Worm (Caenorhabditis elegans) whole organism, mixed stage, embryonic: ENCODE data around the gene C06H5.13.
"Not testable (repeated sequence)": the region's sequence is repeated elsewhere in the genome, so short reads cannot be mapped to it uniquely, and the experiment has no call there.

ENCODE experiments used
- blmp-1 ChIP-seq: fragments of 150-350 bp; optimal IDR thresholded peaks from 2 replicates; lab custom pipeline; 2014; ENCODE audit warnings: missing biosample characterization, missing genetic modification characterization
- ceh-39 ChIP-seq: fragments of 150-350 bp; optimal IDR thresholded peaks from 2 replicates; lab custom pipeline; 2014; ENCODE audit warnings: missing biosample characterization, missing genetic modification characterization
- ceh-43 ChIP-seq: fragments of 200-800 bp; sonication (Bioruptor generic); optimal IDR thresholded peaks from 2 replicates; lab custom pipeline; 2018; ENCODE audit warnings: mild to moderate bottlenecking, missing genetic modification characterization, moderate library complexity, missing compliant biosample characterization
- ceh-83 ChIP-seq: fragments of 200-800 bp; sonication (Bioruptor generic); optimal IDR thresholded peaks from 2 replicates; lab custom pipeline; 2018; ENCODE audit warnings: mild to moderate bottlenecking, missing genetic modification characterization, missing compliant biosample characterization
- ces-1 ChIP-seq: fragments of 150-350 bp; optimal IDR thresholded peaks from 2 replicates; lab custom pipeline; 2014; ENCODE audit warnings: missing biosample characterization, missing genetic modification reagents, missing genetic modification characterization
- drap-1 ChIP-seq: fragments of 200-800 bp; sonication (Bioruptor generic); optimal IDR thresholded peaks from 3 replicates; lab custom pipeline; 2018; ENCODE audit warnings: mild to moderate bottlenecking, missing genetic modification characterization, missing compliant biosample characterization
- elt-1 ChIP-seq: sonication (generic microtip); optimal IDR thresholded peaks from 2 replicates; lab custom pipeline; 2017; ENCODE audit warnings: missing genetic modification characterization, mild to moderate bottlenecking, missing compliant biosample characterization, antibody characterized with exemption, moderate library complexity, borderline replicate concordance; ENCODE audit not compliant: insufficient read depth
- elt-3 ChIP-seq: fragments of 150-350 bp; optimal IDR thresholded peaks from 2 replicates; lab custom pipeline; 2014; ENCODE audit warnings: missing biosample characterization, missing genetic modification characterization
- flh-1 ChIP-seq: fragments of 200-800 bp; sonication (Bioruptor generic); optimal IDR thresholded peaks from 2 replicates; lab custom pipeline; 2018; ENCODE audit warnings: mild to moderate bottlenecking, missing genetic modification characterization, moderate library complexity, missing compliant biosample characterization
- ham-2 ChIP-seq: fragments of 200-800 bp; sonication (Bioruptor generic); optimal IDR thresholded peaks from 2 replicates; lab custom pipeline; 2018; ENCODE audit warnings: mild to moderate bottlenecking, missing genetic modification characterization, missing compliant biosample characterization
- lin-13 ChIP-seq: fragments of 150-350 bp; optimal IDR thresholded peaks from 2 replicates; lab custom pipeline; 2014; ENCODE audit warnings: missing biosample characterization, missing genetic modification characterization
- lsy-2 ChIP-seq: fragments of 150-350 bp; optimal IDR thresholded peaks from 2 replicates; lab custom pipeline; 2014; ENCODE audit warnings: missing biosample characterization, missing genetic modification characterization
- mab-5 ChIP-seq: fragments of 150-350 bp; optimal IDR thresholded peaks from 2 replicates; lab custom pipeline; 2014; ENCODE audit warnings: missing biosample characterization, missing genetic modification characterization
- mep-1 ChIP-seq: fragments of 150-350 bp; optimal IDR thresholded peaks from 2 replicates; lab custom pipeline; 2017; ENCODE audit warnings: missing biosample characterization, missing genetic modification reagents, missing genetic modification characterization, inconsistent platforms
- mls-2 ChIP-seq: sonication (generic microtip); optimal IDR thresholded peaks from 2 replicates; lab custom pipeline; 2016; ENCODE audit warnings: mild to moderate bottlenecking, missing genetic modification characterization, moderate library complexity, missing compliant biosample characterization
- nhr-12 ChIP-seq: fragments of 150-350 bp; optimal IDR thresholded peaks from 2 replicates; lab custom pipeline; 2014; ENCODE audit warnings: missing biosample characterization, missing genetic modification characterization
- nhr-237 ChIP-seq: fragments of 150-350 bp; optimal IDR thresholded peaks from 2 replicates; lab custom pipeline; 2014; ENCODE audit warnings: missing biosample characterization, missing genetic modification characterization
- nhr-28 ChIP-seq: fragments of 150-350 bp; optimal IDR thresholded peaks from 2 replicates; lab custom pipeline; 2014; ENCODE audit warnings: missing biosample characterization, missing genetic modification characterization
- pha-4 ChIP-seq: fragments of 150-350 bp; optimal IDR thresholded peaks from 2 replicates; lab custom pipeline; 2018; ENCODE audit warnings: missing biosample characterization, missing genetic modification reagents, missing genetic modification characterization
- sptf-1 ChIP-seq: sonication (generic microtip); optimal IDR thresholded peaks from 2 replicates; lab custom pipeline; 2017; ENCODE audit warnings: mild to moderate bottlenecking, missing genetic modification characterization, moderate library complexity, missing compliant biosample characterization
- tbx-8 ChIP-seq: fragments of 200-800 bp; sonication (Bioruptor generic); optimal IDR thresholded peaks from 2 replicates; lab custom pipeline; 2018; ENCODE audit warnings: mild to moderate bottlenecking, missing genetic modification characterization, moderate library complexity, missing compliant biosample characterization
- unc-120 ChIP-seq: sonication (generic microtip); optimal IDR thresholded peaks from 2 replicates; lab custom pipeline; 2017; ENCODE audit warnings: missing genetic modification characterization, missing compliant biosample characterization; ENCODE audit not compliant: poor library complexity, severe bottlenecking
- unc-39 ChIP-seq: fragments of 150-350 bp; optimal IDR thresholded peaks from 2 replicates; lab custom pipeline; 2014; ENCODE audit warnings: missing biosample characterization, missing genetic modification characterization
- unc-62 ChIP-seq: fragments of 150-350 bp; optimal IDR thresholded peaks from 2 replicates; lab custom pipeline; 2014; ENCODE audit warnings: missing biosample characterization, missing genetic modification reagents, missing genetic modification characterization
- zip-8 ChIP-seq: fragments of 150-350 bp; optimal IDR thresholded peaks from 2 replicates; lab custom pipeline; 2014; ENCODE audit warnings: missing biosample characterization, missing genetic modification characterization
- ztf-11 ChIP-seq: fragments of 150-350 bp; optimal IDR thresholded peaks from 2 replicates; lab custom pipeline; 2014; ENCODE audit warnings: missing biosample characterization, missing genetic modification characterization

The C06H5.13 gene

DNA sequence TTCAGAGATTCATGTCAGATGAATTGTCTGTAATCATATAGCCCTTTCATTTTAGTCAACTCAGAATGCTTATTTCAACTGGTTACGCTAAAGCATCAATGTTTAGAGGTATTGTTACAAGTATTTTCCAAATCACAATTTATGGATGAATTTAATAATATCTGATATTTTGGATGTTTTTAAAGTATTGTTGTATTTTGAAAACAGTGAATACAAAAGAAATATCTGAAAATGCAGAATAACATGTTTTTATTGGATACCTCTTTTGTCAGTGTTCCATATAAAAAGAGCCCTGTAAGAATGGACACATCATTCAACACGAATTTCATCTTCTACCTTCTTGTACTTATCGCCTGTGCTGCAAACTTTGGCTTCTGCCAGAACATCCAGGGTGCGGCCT, 3.1 kb downstream of the C06H5.13 start, which contains the start of gene C06H5.12:
Gene C06H5.12, plus strand, starts transcription at position 301 of the 400 bp plus-strand sequence.
- not testable (repeated sequence) for TF ChIP-seq ceh-39 (tag; lab: Kevin White, UChicago); sptf-1 (tag; lab: Kevin White, UChicago); flh-1 (GFP tag; lab: Kevin White, UChicago)
- TF ChIP-seq, all 35 proteins: peak for 0; not testable (repeated sequence) for 35

DNA sequence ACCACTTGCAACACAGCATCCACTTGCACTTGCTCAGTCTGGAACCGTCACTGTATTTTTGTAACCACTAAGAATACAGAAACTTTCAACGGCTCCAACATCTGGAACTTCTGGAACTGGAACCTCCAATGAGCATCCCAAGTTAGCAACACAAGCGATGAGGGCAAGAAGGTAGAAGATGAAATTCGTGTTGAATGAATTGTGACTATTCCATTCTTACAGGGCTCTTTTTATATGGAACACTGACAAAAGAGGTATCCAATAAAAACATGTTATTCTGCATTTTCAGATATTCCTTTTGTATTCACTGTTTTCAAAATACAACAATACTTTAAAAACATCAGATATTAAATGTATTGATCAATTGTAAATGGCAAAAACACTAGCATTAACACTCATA, 3.6 kb downstream of the C06H5.13 start, which contains the start of gene C06H5.11:
Gene C06H5.11, minus strand, starts transcription at position 101 of the 400 bp plus-strand sequence.
- TF ChIP-seq lsy-2, sptf-1, elt-1 (tag; lab: Kevin White, UChicago): not testable (repeated sequence)

DNA sequence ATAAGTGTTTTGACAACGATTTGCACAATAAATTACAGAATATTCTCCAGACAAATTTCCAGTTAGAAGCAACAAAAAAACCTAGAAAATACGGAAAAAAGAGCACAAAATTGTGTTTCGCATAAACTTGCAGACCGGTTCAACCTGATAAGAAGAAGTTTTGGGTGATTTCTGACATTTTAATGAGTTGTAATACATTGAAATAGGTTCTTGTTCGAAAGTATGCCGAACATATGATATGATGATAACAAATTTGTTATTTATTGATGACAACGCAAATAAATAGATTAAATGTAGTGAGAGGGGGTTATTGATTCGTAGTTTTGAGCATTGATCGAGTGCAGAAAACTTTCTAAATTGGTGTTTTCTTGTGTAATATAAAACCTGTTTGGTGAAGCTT, 6.2 kb downstream of the C06H5.13 start:
- TF ChIP-seq unc-62 (no peak), drap-1 (GFP tag; lab: Kevin White, UChicago) (no peak), mep-1 (tag; lab: Kevin White, UChicago) (no peak), pha-4 (tag; lab: Kevin White, UChicago) (no peak), mls-2 (tag; lab: Kevin White, UChicago) (no peak), sptf-1 (tag; lab: Kevin White, UChicago) (no peak), nhr-12 (tag; lab: Kevin White, UChicago) (no peak), ztf-11 (no peak), flh-1 (GFP tag; lab: Kevin White, UChicago) (no peak), ceh-39 (tag; lab: Kevin White, UChicago) (no peak), ceh-83 (GFP tag; lab: Kevin White, UChicago) (no peak), ham-2 (no peak), ces-1 (GFP tag; lab: Kevin White, UChicago) (no peak), zip-8 (no peak), ceh-43 (GFP tag; lab: Kevin White, UChicago) (no peak), mab-5 (tag; lab: Kevin White, UChicago) (no peak), elt-3 (tag; lab: Kevin White, UChicago) (no peak), lin-13 (no peak), elt-1 (tag; lab: Kevin White, UChicago) (no peak), nhr-237 (no peak)

DNA sequence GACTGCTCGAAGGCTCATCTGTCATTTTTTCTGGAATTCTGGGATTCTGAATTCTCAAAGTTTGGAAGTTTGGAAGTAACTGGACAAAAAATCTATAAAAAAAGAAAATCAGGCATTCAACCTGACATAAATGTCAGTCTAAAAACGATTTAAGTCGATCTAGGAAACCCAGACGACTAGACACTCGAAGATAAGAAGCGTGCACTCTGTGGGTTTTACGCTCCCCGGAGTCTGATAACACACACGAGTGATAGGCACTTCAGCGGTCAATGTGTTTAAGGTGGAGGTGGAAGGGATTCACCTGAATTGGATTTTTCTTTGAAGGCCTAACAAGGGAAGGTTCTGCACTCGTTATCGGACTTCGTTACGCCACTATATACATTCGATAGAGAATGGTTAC, 8.6 kb downstream of the C06H5.13 start, which contains the start of gene C06H5.6:
Gene C06H5.6, minus strand, starts transcription at position 46 of the 400 bp plus-strand sequence.
- TF ChIP-seq zip-8 (no peak), tbx-8 (GFP tag; lab: Kevin White, UChicago) (no peak), blmp-1 (tag; lab: Kevin White, UChicago) (no peak)
- TF ChIP-seq, all 35 proteins: peak for 0

DNA sequence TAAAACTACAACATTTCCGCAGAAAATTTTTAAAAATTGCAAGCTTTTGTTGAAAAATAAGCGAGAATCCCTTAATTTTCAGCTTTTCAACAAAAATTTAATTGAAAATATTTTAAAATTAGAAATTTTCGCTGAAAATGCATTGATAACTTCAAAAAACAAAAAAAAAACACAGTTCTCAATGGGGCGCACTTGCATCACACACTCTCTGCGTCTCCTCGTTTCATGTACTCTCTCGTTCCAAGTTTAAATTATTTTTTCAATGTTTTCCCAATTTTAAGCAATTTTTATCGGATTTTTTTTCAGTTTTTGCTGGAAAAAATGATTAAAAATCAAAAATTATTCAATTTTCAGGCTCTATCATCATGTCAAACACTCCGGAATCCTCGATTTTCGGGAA, 26.5 kb downstream of the C06H5.13 start, which contains the start of gene phf-14:
Gene phf-14, plus strand, starts transcription at position 345 of the 400 bp plus-strand sequence.
- peak; percentile 5 for TF ChIP-seq pha-4 (tag; lab: Kevin White, UChicago)
- no peak for TF ChIP-seq mep-1 (tag; lab: Kevin White, UChicago)
- TF ChIP-seq unc-120: no peak

DNA sequence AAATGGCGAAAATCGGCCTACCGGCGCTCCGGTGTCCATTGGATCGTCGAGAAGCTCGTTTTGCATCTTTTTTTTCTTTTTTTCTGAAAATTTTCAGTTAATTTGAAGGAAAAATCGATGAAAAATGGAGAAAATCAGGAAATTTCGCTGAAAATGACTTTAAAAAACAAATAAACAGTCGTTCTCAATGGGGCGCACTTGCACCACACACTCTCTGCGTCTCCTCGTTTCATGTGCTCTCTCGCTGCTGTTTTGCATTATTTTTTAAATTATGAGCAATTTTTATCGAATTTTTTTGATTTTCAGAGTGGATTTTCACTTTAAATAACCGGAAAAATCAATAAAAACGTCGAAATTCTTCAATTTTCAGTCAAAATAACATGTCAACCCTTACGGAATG, 27.0 kb downstream of the C06H5.13 start, which contains the start of gene csn-1:
Gene csn-1, minus strand, starts transcription at position 83 of the 400 bp plus-strand sequence.
- TF ChIP-seq unc-39 (tag; lab: Kevin White, UChicago): no peak
- no peak for TF ChIP-seq lsy-2 (tag; lab: Kevin White, UChicago)
- no peak for TF ChIP-seq elt-3 (tag; lab: Kevin White, UChicago)
- no peak for TF ChIP-seq unc-120
- TF ChIP-seq, all 35 proteins: peak for 0

DNA sequence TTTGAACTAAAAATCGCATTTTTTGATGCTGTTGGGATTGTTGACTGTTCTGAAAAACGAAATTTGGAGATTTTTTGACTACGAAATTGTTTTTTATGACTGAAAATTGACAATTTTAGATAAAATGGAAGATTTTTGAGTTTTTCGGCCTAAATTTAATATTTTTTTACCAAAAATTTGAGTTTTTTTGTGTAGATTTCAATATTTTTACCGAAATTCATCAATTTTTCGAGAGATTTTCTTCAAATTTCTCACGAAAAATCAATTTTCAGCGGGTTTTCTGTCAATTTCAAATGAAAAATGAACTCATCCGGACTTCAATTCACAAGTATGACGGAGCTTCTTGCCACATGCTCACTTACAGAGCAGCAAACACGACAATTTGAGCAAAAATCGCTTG, 32.2 kb downstream of the C06H5.13 start, which contains the start of gene Y59A8A.8:
Gene Y59A8A.8, plus strand, starts transcription at position 301 of the 400 bp plus-strand sequence.
- TF ChIP-seq nhr-28, sptf-1, mep-1 (tag; lab: Kevin White, UChicago): not testable (repeated sequence)
